Fruit fly (Drosophila melanogaster): Measurements from ENCODE around the gene Arglu1.

Arglu1 gene

dm6 chr2L:9947265-9947664, 9.3 kb upstream of the Arglu1 start, which contains the start of gene CG5853 (continued):
- TF ChIP-seq CG10431 (GFP tag; optimal IDR thresholded peaks at IDR 0.05), result no peak
- TF ChIP-seq Awh (GFP tag; IDR thresholded peaks at IDR 0.05), result no peak
- TF ChIP-seq YL-1 (GFP tag; optimal IDR thresholded peaks at IDR 0.05), result no peak
- TF ChIP-seq CG34422 (GFP tag; IDR thresholded peaks at IDR 0.05), result 0 out of 3 replicates have a peak, but pooled peaks have one; percentile 21
- 0 out of 2 replicates have a peak, but pooled peaks have one; percentile 45 for TF ChIP-seq rib (GFP tag; IDR thresholded peaks at IDR 0.05)
- no peak; the same call in 1 of the 2 replicates for TF ChIP-seq Bgb (GFP tag; IDR thresholded peaks at IDR 0.05; ENCODE audit: partially characterized antibody)
- 0 out of 2 replicates have a peak, but pooled peaks have one; percentile 14 for TF ChIP-seq HLH3B (GFP tag; IDR thresholded peaks at IDR 0.05)
- TF ChIP-seq ash1 (GFP tag; optimal IDR thresholded peaks at IDR 0.05), result peak; percentile 52
- no peak for TF ChIP-seq luna (GFP tag; optimal IDR thresholded peaks at IDR 0.05)
- TF ChIP-seq Six4 (GFP tag; optimal IDR thresholded peaks at IDR 0.05), result no peak
- TF ChIP-seq CG15479 (GFP tag; optimal IDR thresholded peaks at IDR 0.05), result no peak
- no peak for TF ChIP-seq bcd (GFP tag; optimal IDR thresholded peaks at IDR 0.05)
- no peak for TF ChIP-seq CG7271 (tag; optimal IDR thresholded peaks at IDR 0.05)
- TF ChIP-seq CG10321 (GFP tag; IDR thresholded peaks at IDR 0.05), result no peak
- peak; percentile 59 for TF ChIP-seq HmgZ (tag; optimal IDR thresholded peaks at IDR 0.05)
- TF ChIP-seq trh (GFP tag; optimal IDR thresholded peaks at IDR 0.05), result no peak
- no peak for TF ChIP-seq dmrt99B (tag; optimal IDR thresholded peaks at IDR 0.05)
- TF ChIP-seq CG17912 (GFP tag; optimal IDR thresholded peaks at IDR 0.05), result no peak
- TF ChIP-seq HLH4C (GFP tag; IDR thresholded peaks at IDR 0.05; ENCODE audit: partially characterized antibody), result no peak
- TF ChIP-seq Blimp-1 (GFP tag; optimal IDR thresholded peaks at IDR 0.05), result no peak
- no peak for TF ChIP-seq CG10654 (GFP tag; optimal IDR thresholded peaks at IDR 0.05)
- no peak for TF ChIP-seq jumu (GFP tag; optimal IDR thresholded peaks at IDR 0.05)
- TF ChIP-seq Trl (optimal IDR thresholded peaks at IDR 0.05), result no peak
- TF ChIP-seq Trl (GFP tag; optimal IDR thresholded peaks at IDR 0.05), result no peak
- TF ChIP-seq CG12942 (GFP tag; optimal IDR thresholded peaks at IDR 0.05), result no peak
- TF ChIP-seq Deaf1 (tag; optimal IDR thresholded peaks at IDR 0.05), result peak; percentile 97
- TF ChIP-seq CG8089 (GFP tag; optimal IDR thresholded peaks at IDR 0.05), result no peak
- no peak for TF ChIP-seq wor (GFP tag; IDR thresholded peaks at IDR 0.05)
- no peak for TF ChIP-seq CG10147 (GFP tag; optimal IDR thresholded peaks at IDR 0.05)
- no peak for TF ChIP-seq CG4424 (GFP tag; optimal IDR thresholded peaks at IDR 0.05)
- TF ChIP-seq hb (GFP tag; IDR thresholded peaks at IDR 0.05; ENCODE audit: partially characterized antibody), result no peak
- no peak for TF ChIP-seq lmd (GFP tag; IDR thresholded peaks at IDR 0.05)
- TF ChIP-seq Hsf (GFP tag; optimal IDR thresholded peaks at IDR 0.05), result no peak
- no peak for TF ChIP-seq p53 (GFP tag; optimal IDR thresholded peaks at IDR 0.05)
- TF ChIP-seq CHES-1-like (GFP tag; optimal IDR thresholded peaks at IDR 0.05), result no peak
- no peak for TF ChIP-seq unc-4 (GFP tag; IDR thresholded peaks at IDR 0.05; ENCODE audit: partially characterized antibody)
- peak; percentile 35 for TF ChIP-seq ftz-f1 (GFP tag; optimal IDR thresholded peaks at IDR 0.05)
- TF ChIP-seq her (GFP tag; optimal IDR thresholded peaks at IDR 0.05), result no peak
- no peak for TF ChIP-seq Sox102F (GFP tag; optimal IDR thresholded peaks at IDR 0.05)
- peak; percentile 11 for TF ChIP-seq sd (tag; optimal IDR thresholded peaks at IDR 0.05)
- TF ChIP-seq CG14965 (GFP tag; optimal IDR thresholded peaks at IDR 0.05; ENCODE audit: borderline replicate concordance), result no peak
- no peak; the same call in 2 of the 3 replicates for TF ChIP-seq row (GFP tag; IDR thresholded peaks at IDR 0.05)
- TF ChIP-seq corto (GFP tag; optimal IDR thresholded peaks at IDR 0.05), result no peak
- peak; percentile 70 for TF ChIP-seq Med (GFP tag)
- no peak for TF ChIP-seq CG1647 (GFP tag; optimal IDR thresholded peaks at IDR 0.05)
- no peak for TF ChIP-seq CG2120 (GFP tag; optimal IDR thresholded peaks at IDR 0.05)
- no peak for TF ChIP-seq CG10959 (GFP tag; IDR thresholded peaks at IDR 0.05)
- TF ChIP-seq chn (GFP tag; optimal IDR thresholded peaks at IDR 0.05), result no peak
- TF ChIP-seq inv (GFP tag; IDR thresholded peaks at IDR 0.05; ENCODE audit: partially characterized antibody), result no peak
- no peak for TF ChIP-seq Nf-YC (tag; optimal IDR thresholded peaks at IDR 0.05)
- TF ChIP-seq CG14050 (GFP tag; IDR thresholded peaks at IDR 0.05), result no peak
- peak; percentile 67 for TF ChIP-seq kni (GFP tag; optimal IDR thresholded peaks at IDR 0.05)
